Fruit fly (Drosophila melanogaster) whole organism, embryonic: Measurements from ENCODE around the gene CG34117.

Experiments
- Antp ChIP-seq: fragments of 200-800 bp; sonication (Bioruptor generic); optimal IDR thresholded peaks from 3 replicates; lab custom pipeline; 2016; ENCODE audit warnings: missing biosample characterization, missing genetic modification characterization
- CG10366 ChIP-seq: fragments of 200-800 bp; sonication (Bioruptor generic); IDR thresholded peaks from 2 replicates; pipeline ENCODE4 v1.3.6; 2022; ENCODE audit warnings: missing biosample characterization, missing genetic modification characterization
- CG12155 ChIP-seq: fragments of 200-800 bp; sonication (Bioruptor generic); optimal IDR thresholded peaks from 3 replicates; lab custom pipeline; 2016; ENCODE audit warnings: missing biosample characterization, missing genetic modification characterization
- CG12942 ChIP-seq: fragments of 200-800 bp; sonication (Bioruptor generic); optimal IDR thresholded peaks from 3 replicates; lab custom pipeline; 2016; ENCODE audit warnings: missing biosample characterization, missing genetic modification characterization
- CG13287 ChIP-seq: fragments of 200-800 bp; sonication (Bioruptor generic); IDR thresholded peaks from 2 replicates; pipeline ENCODE4 v1.3.6; 2022; ENCODE audit warnings: missing biosample characterization, missing genetic modification characterization; ENCODE audit not compliant: partially characterized antibody
- CG15269 ChIP-seq: fragments of 200-800 bp; sonication (Bioruptor generic); optimal IDR thresholded peaks from 2 replicates; lab custom pipeline; 2018; ENCODE audit warnings: missing biosample characterization, mild to moderate bottlenecking, missing genetic modification characterization, moderate library complexity
- CG15479 ChIP-seq: fragments of 200-800 bp; sonication (Bioruptor generic); optimal IDR thresholded peaks from 3 replicates; lab custom pipeline; 2019; ENCODE audit warnings: missing biosample characterization, mild to moderate bottlenecking, missing genetic modification characterization, moderate library complexity
- CG17328 ChIP-seq: fragments of 200-800 bp; sonication (Bioruptor generic); IDR thresholded peaks from 2 replicates; pipeline ENCODE4 v1.3.6; 2022; ENCODE audit warnings: missing biosample characterization, missing genetic modification characterization
- CG17385 ChIP-seq: fragments of 200-800 bp; sonication (Bioruptor generic); optimal IDR thresholded peaks from 3 replicates; lab custom pipeline; 2018; ENCODE audit warnings: missing biosample characterization, mild to moderate bottlenecking, missing genetic modification characterization
- CG17568 ChIP-seq: fragments of 200-800 bp; sonication (Bioruptor generic); optimal IDR thresholded peaks from 2 replicates; lab custom pipeline; 2018; ENCODE audit warnings: missing biosample characterization, mild to moderate bottlenecking, missing genetic modification characterization, moderate library complexity
- CG17912 ChIP-seq: fragments of 200-800 bp; sonication (Bioruptor generic); optimal IDR thresholded peaks from 2 replicates; lab custom pipeline; 2018; ENCODE audit warnings: missing biosample characterization, mild to moderate bottlenecking, missing genetic modification characterization
- CG2129 ChIP-seq: fragments of 200-800 bp; sonication (Bioruptor generic); IDR thresholded peaks from 2 replicates; pipeline ENCODE4 v1.3.6; 2022; ENCODE audit warnings: missing biosample characterization, missing genetic modification characterization; ENCODE audit not compliant: partially characterized antibody
- CG2202 ChIP-seq: fragments of 200-800 bp; sonication (Bioruptor generic); optimal IDR thresholded peaks from 2 replicates; lab custom pipeline; 2018; ENCODE audit warnings: missing biosample characterization, mild to moderate bottlenecking, missing genetic modification characterization
- CG32767 ChIP-seq: fragments of 200-800 bp; sonication (Bioruptor generic); IDR thresholded peaks from 2 replicates; pipeline ENCODE4 v1.3.6; 2022; ENCODE audit warnings: missing biosample characterization, missing genetic modification characterization
- CG34376 ChIP-seq: fragments of 200-800 bp; sonication (Bioruptor generic); optimal IDR thresholded peaks from 2 replicates; lab custom pipeline; 2018; ENCODE audit warnings: missing biosample characterization, mild to moderate bottlenecking, missing genetic modification characterization
- CG3726 ChIP-seq: fragments of 200-800 bp; sonication (Bioruptor generic); IDR thresholded peaks from 3 replicates; pipeline ENCODE4, ENCODE4 v1.3.6; 2022; ENCODE audit warnings: missing biosample characterization, missing genetic modification characterization
- CG5953 ChIP-seq: fragments of 200-800 bp; sonication (Bioruptor generic); IDR thresholded peaks from 2 replicates; pipeline ENCODE4 v1.3.6; 2022; ENCODE audit warnings: missing biosample characterization, missing genetic modification characterization
- CG6683 ChIP-seq: fragments of 200-800 bp; sonication (Bioruptor generic); optimal IDR thresholded peaks from 2 replicates; lab custom pipeline; 2017; ENCODE audit warnings: missing biosample characterization, mild to moderate bottlenecking, missing genetic modification characterization, missing genetic modification reagents
- CG7357 ChIP-seq: fragments of 200-800 bp; sonication (Bioruptor generic); IDR thresholded peaks from 3 replicates; pipeline ENCODE4 v1.3.6; 2022; ENCODE audit warnings: missing biosample characterization, missing genetic modification characterization
- CG9437 ChIP-seq: fragments of 200-800 bp; sonication (Bioruptor generic); optimal IDR thresholded peaks from 2 replicates; lab custom pipeline; 2018; ENCODE audit warnings: missing biosample characterization, mild to moderate bottlenecking, missing genetic modification characterization
- Dfd ChIP-seq, 2 experiments: fragments of >200 bp; optimal IDR thresholded peaks; 2 replicates each; lab custom pipeline; 2017; ENCODE audit warnings: missing biosample characterization in 2 of 2, missing genetic modification characterization in 2 of 2
- E2f1 ChIP-seq: fragments of 200-800 bp; sonication (Bioruptor generic); IDR thresholded peaks from 2 replicates; pipeline ENCODE4 v1.3.6; 2022; ENCODE audit warnings: missing biosample characterization, missing genetic modification characterization
- ERR ChIP-seq: fragments of 200-800 bp; sonication (Bioruptor generic); optimal IDR thresholded peaks from 2 replicates; lab custom pipeline; 2016; ENCODE audit warnings: missing biosample characterization, missing genetic modification characterization
- Elba2 ChIP-seq: fragments of 200-800 bp; sonication (Bioruptor generic); optimal IDR thresholded peaks from 3 replicates; lab custom pipeline; 2016; ENCODE audit warnings: missing biosample characterization, missing genetic modification characterization
- Gug ChIP-seq: fragments of 200-800 bp; sonication (Bioruptor generic); IDR thresholded peaks from 4 replicates; pipeline ENCODE4 v1.3.6; 2022; ENCODE audit warnings: missing biosample characterization, missing genetic modification characterization
- H2.0 ChIP-seq: fragments of 200-800 bp; sonication (Bioruptor generic); IDR thresholded peaks from 2 replicates; pipeline ENCODE4 v1.3.6; 2022; ENCODE audit warnings: missing biosample characterization, missing genetic modification characterization
- Kr ChIP-seq: fragments of 200-800 bp; sonication (Bioruptor generic); optimal IDR thresholded peaks from 2 replicates; lab custom pipeline; 2017; ENCODE audit warnings: missing biosample characterization, mild to moderate bottlenecking, missing genetic modification characterization
- Lhr ChIP-seq: fragments of 200-800 bp; sonication (Bioruptor generic); optimal IDR thresholded peaks from 3 replicates; lab custom pipeline; 2017; ENCODE audit warnings: mild to moderate bottlenecking, missing biosample characterization, missing genetic modification reagents, missing genetic modification characterization
- Meics ChIP-seq: fragments of 200-800 bp; sonication (Bioruptor generic); optimal IDR thresholded peaks from 2 replicates; lab custom pipeline; 2017; ENCODE audit warnings: missing biosample characterization, mild to moderate bottlenecking, missing genetic modification characterization
- Sry-β ChIP-seq: fragments of 200-800 bp; sonication (Bioruptor generic); optimal IDR thresholded peaks from 2 replicates; lab custom pipeline; 2018; ENCODE audit warnings: missing biosample characterization, mild to moderate bottlenecking, missing genetic modification characterization, moderate library complexity
- al ChIP-seq: fragments of 200-800 bp; sonication (Bioruptor generic); IDR thresholded peaks from 2 replicates; pipeline ENCODE4 v1.3.6; 2022; ENCODE audit warnings: missing biosample characterization, missing genetic modification characterization
- ato ChIP-seq: fragments of 200-800 bp; sonication (Bioruptor generic); IDR thresholded peaks from 2 replicates; pipeline ENCODE4 v1.3.6; 2022; ENCODE audit warnings: missing biosample characterization, missing genetic modification characterization; ENCODE audit not compliant: partially characterized antibody
- bsh ChIP-seq, 2 experiments: fragments of 200-800 bp; sonication (Bioruptor generic); optimal IDR thresholded peaks; 2 replicates each; lab custom pipeline; 2017 to 2018; ENCODE audit warnings: mild to moderate bottlenecking in 2 of 2, missing biosample characterization in 2 of 2, missing genetic modification characterization in 2 of 2, moderate library complexity in 1 of 2
- crc ChIP-seq: fragments of 200-800 bp; sonication (Bioruptor generic); optimal IDR thresholded peaks from 2 replicates; lab custom pipeline; 2016; ENCODE audit warnings: missing biosample characterization, missing genetic modification characterization
- dmrt11E ChIP-seq: fragments of 200-800 bp; sonication (Bioruptor generic); optimal IDR thresholded peaks from 3 replicates; lab custom pipeline; 2018; ENCODE audit warnings: missing biosample characterization, mild to moderate bottlenecking, missing genetic modification characterization, moderate library complexity
- dysf ChIP-seq: fragments of 200-800 bp; sonication (Bioruptor generic); IDR thresholded peaks from 3 replicates; pipeline ENCODE4 v1.3.6; 2022; ENCODE audit warnings: missing biosample characterization, missing genetic modification characterization
- gce ChIP-seq: fragments of 200-800 bp; sonication (Bioruptor generic); IDR thresholded peaks from 3 replicates; pipeline ENCODE4 v1.3.6; 2022; ENCODE audit warnings: missing biosample characterization, missing genetic modification characterization
- kni ChIP-seq: fragments of 200-800 bp; sonication (Bioruptor generic); optimal IDR thresholded peaks from 3 replicates; lab custom pipeline; 2017; ENCODE audit warnings: mild to moderate bottlenecking, missing biosample characterization, missing genetic modification reagents, missing genetic modification characterization
- lov ChIP-seq, 2 experiments: fragments of 200-800 bp in 1 of 2; fragments of >200 bp in 1 of 2; sonication (Bioruptor generic) in 1 of 2; IDR thresholded peaks in 1 of 2; optimal IDR thresholded peaks in 1 of 2; 2 replicates in 1 of 2; 3 replicates in 1 of 2; pipeline versions ENCODE4 v1.3.6 to Lab custom; 2017 to 2022; ENCODE audit warnings: missing biosample characterization in 1 of 2, missing genetic modification characterization in 1 of 2
- otp ChIP-seq: fragments of 200-800 bp; sonication (Bioruptor generic); IDR thresholded peaks from 3 replicates; pipeline ENCODE4, ENCODE4 v1.3.6; 2022; ENCODE audit warnings: missing biosample characterization, missing genetic modification characterization
- pb ChIP-seq: fragments of 200-800 bp; sonication (Bioruptor generic); optimal IDR thresholded peaks from 3 replicates; lab custom pipeline; 2016; ENCODE audit warnings: missing biosample characterization, missing genetic modification characterization
- peb ChIP-seq: fragments of 200-800 bp; sonication (Bioruptor generic); IDR thresholded peaks from 2 replicates; pipeline ENCODE4 v1.3.6; 2022; ENCODE audit warnings: missing biosample characterization, missing genetic modification characterization
- pfk ChIP-seq: fragments of 200-800 bp; sonication (Bioruptor generic); optimal IDR thresholded peaks from 2 replicates; lab custom pipeline; 2018; ENCODE audit warnings: missing biosample characterization, mild to moderate bottlenecking, missing genetic modification characterization, moderate library complexity
- rib ChIP-seq: fragments of 200-800 bp; sonication (Bioruptor generic); IDR thresholded peaks from 2 replicates; pipeline ENCODE4 v1.3.6; 2022; ENCODE audit warnings: missing biosample characterization, missing genetic modification characterization
- tin ChIP-seq: fragments of 200-800 bp; sonication (Bioruptor generic); optimal IDR thresholded peaks from 3 replicates; lab custom pipeline; 2016; ENCODE audit warnings: missing biosample characterization, missing genetic modification characterization
- trem ChIP-seq: fragments of 200-800 bp; optimal IDR thresholded peaks from 3 replicates; lab custom pipeline; 2019; ENCODE audit warnings: missing biosample characterization, mild to moderate bottlenecking, missing genetic modification characterization, moderate library complexity
- tx ChIP-seq: fragments of 200-800 bp; sonication (Bioruptor generic); optimal IDR thresholded peaks from 2 replicates; lab custom pipeline; 2016; ENCODE audit warnings: missing biosample characterization, missing genetic modification characterization
- vfl ChIP-seq: fragments of 200-800 bp; sonication (Bioruptor generic); optimal IDR thresholded peaks from 2 replicates; lab custom pipeline; 2016; ENCODE audit warnings: missing biosample characterization, missing genetic modification characterization
- vvl ChIP-seq: fragments of 200-800 bp; sonication (Bioruptor generic); IDR thresholded peaks from 2 replicates; pipeline ENCODE4 v1.3.6; 2022; ENCODE audit warnings: missing biosample characterization, missing genetic modification characterization
- zf30C ChIP-seq: fragments of 200-800 bp; sonication (Bioruptor generic); optimal IDR thresholded peaks from 3 replicates; lab custom pipeline; 2018; ENCODE audit warnings: missing biosample characterization, mild to moderate bottlenecking, missing genetic modification characterization

Gene CG34117

dm6 chr3R:9401127-9401603 is 1.3 kb upstream of the CG34117 start, which contains the start of the genes RpL34b and CG8132 (continued):
- TF ChIP-seq crc (GFP tag; lab: Kevin White, UChicago) = peak; percentile 85
- TF ChIP-seq Lhr = peak; percentile 97
- TF ChIP-seq CG34376 (GFP tag; lab: Kevin White, UChicago) = peak; percentile 99
- peak; percentile 16; the same call in 1 of the 2 replicates for TF ChIP-seq ato
- TF ChIP-seq Dfd (GFP tag; optimal IDR thresholded peaks at IDR 0.05; lab: Kevin White, UChicago) = no peak
- peak; percentile 93 for TF ChIP-seq CG10366 (GFP tag; lab: Robert Waterston, UW)
- TF ChIP-seq vvl (GFP tag; lab: Robert Waterston, UW) = peak; percentile 98
- peak; percentile 66 for TF ChIP-seq CG5953 (GFP tag; lab: Robert Waterston, UW)
- peak; percentile 93 for TF ChIP-seq al
- TF ChIP-seq Elba2 = peak; percentile 88
- peak; percentile 46 for TF ChIP-seq CG13287 (GFP tag; lab: Robert Waterston, UW)
- TF ChIP-seq bsh (GFP tag; optimal IDR thresholded peaks at IDR 0.05; lab: Kevin White, UChicago) = peak; percentile 47 to 93
- peak; percentile 55 for TF ChIP-seq CG15479 (GFP tag; lab: Kevin White, UChicago)
- TF ChIP-seq kni = peak; percentile 96
- TF ChIP-seq tin (GFP tag; lab: Kevin White, UChicago) = peak; percentile 95
- TF ChIP-seq CG17328 (GFP tag; lab: Robert Waterston, UW) = peak; percentile 93
- TF ChIP-seq CG17385 (GFP tag; lab: Kevin White, UChicago) = peak; percentile 91
- TF ChIP-seq pb = peak; percentile 91
- no peak for TF ChIP-seq CG17568 (GFP tag; lab: Kevin White, UChicago)
- TF ChIP-seq CG2202 (tag; lab: Kevin White, UChicago) = peak; percentile 93
- TF ChIP-seq peb = peak; percentile 90
- peak; percentile 83 for TF ChIP-seq CG7357 (GFP tag; lab: Robert Waterston, UW)
- TF ChIP-seq trem (tag; lab: Kevin White, UChicago) = peak; percentile 95
- TF ChIP-seq otp (GFP tag; lab: Robert Waterston, UW) = peak; percentile 94
- TF ChIP-seq Gug (GFP tag; lab: Robert Waterston, UW) = peak; percentile 98
- TF ChIP-seq CG9437 = peak; percentile 82
- peak; percentile 91 for TF ChIP-seq ERR (GFP tag; lab: Kevin White, UChicago)
- peak; percentile 97 for TF ChIP-seq Antp (GFP tag; lab: Kevin White, UChicago)
- TF ChIP-seq dysf = peak; percentile 95
- peak; percentile 90 for TF ChIP-seq CG6683 (GFP tag; lab: Kevin White, UChicago)
- TF ChIP-seq CG15269 (tag; lab: Kevin White, UChicago) = peak; percentile 95
- TF ChIP-seq CG32767 (GFP tag; lab: Robert Waterston, UW) = peak; percentile 87
- TF ChIP-seq CG3726 (GFP tag; lab: Robert Waterston, UW) = peak; percentile 89
- no peak for TF ChIP-seq CG2129
- peak; percentile 97 for TF ChIP-seq CG12942 (GFP tag; lab: Kevin White, UChicago)
- TF ChIP-seq dmrt11E (tag; lab: Kevin White, UChicago) = peak; percentile 92
- TF ChIP-seq zf30C (GFP tag; lab: Kevin White, UChicago) = peak; percentile 62
- peak; percentile 16 for TF ChIP-seq Kr (GFP tag; lab: Kevin White, UChicago)
- TF ChIP-seq lov (optimal IDR thresholded peaks at IDR 0.05; lab: Kevin White, UChicago) = no peak
- TF ChIP-seq lov (GFP tag; IDR thresholded peaks at IDR 0.05; lab: Robert Waterston, UW) = peak; percentile 94
- peak; percentile 95 for TF ChIP-seq CG12155
- peak; percentile 57 for TF ChIP-seq Sry-β (GFP tag; lab: Kevin White, UChicago)
- TF ChIP-seq rib = peak; percentile 96
- peak; percentile 83 for TF ChIP-seq pfk (GFP tag; lab: Kevin White, UChicago)
- TF ChIP-seq E2f1 (GFP tag; lab: Robert Waterston, UW) = peak; percentile 93
- peak; percentile 96 for TF ChIP-seq Meics
- peak; percentile 91 for TF ChIP-seq H2.0 (GFP tag; lab: Robert Waterston, UW)
- TF ChIP-seq tx (GFP tag; lab: Kevin White, UChicago) = peak; percentile 95
- TF ChIP-seq gce = peak; percentile 90
- TF ChIP-seq CG17912 (GFP tag; lab: Kevin White, UChicago) = peak; percentile 98
- peak; percentile 98 for TF ChIP-seq vfl (GFP tag; lab: Kevin White, UChicago)
